Fruit fly (Drosophila melanogaster): ENCODE data around the gene CG32986.

The CG32986 gene

DNA sequence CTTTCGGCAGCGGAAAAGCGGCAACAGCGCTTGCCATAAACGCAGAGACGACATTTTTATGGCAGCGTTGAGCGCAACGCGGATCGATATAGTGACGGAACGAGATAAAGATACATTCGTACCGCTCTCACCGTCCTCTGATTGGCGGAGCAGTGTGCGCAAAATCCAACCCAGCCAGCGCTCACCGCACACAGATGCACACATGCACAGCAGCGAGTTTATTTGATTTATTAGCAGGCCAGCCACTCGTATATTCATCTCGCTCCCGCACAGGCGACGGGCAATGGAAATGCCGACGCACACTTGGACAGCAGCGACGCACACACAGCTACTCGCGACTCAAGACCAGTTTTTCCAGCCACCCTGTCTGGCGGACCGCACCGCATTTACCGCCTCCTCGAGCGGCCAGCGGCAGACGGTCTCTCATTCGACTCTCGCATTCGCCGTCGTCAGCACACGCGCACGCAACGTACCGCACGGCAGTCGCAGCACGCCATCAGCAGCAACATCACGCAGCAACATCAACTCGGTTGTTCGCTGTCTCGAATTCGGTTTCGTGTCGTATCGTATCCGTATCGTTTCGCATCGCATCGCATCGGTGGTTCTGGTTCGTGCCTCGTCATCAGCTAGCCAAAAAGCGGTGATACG lies 37.2 kb upstream of the CG32986 start, which contains the start of gene SoxN (continued):
- TF ChIP-seq Myb (GFP tag; optimal IDR thresholded peaks at IDR 0.05), result no peak
- peak; percentile 45; the same call in 1 of the 2 replicates for TF ChIP-seq CG16779 (GFP tag; IDR thresholded peaks at IDR 0.05)
- TF ChIP-seq CG1832 (GFP tag; optimal IDR thresholded peaks at IDR 0.05), result peak; percentile 94
- TF ChIP-seq Dfd (GFP tag; optimal IDR thresholded peaks at IDR 0.05), result peak in 1 of 2 experiments; percentile 11
- TF ChIP-seq toy (GFP tag; IDR thresholded peaks at IDR 0.05), result no peak
- no peak for TF ChIP-seq Ravus (GFP tag; IDR thresholded peaks at IDR 0.05)
- TF ChIP-seq CG9727 (GFP tag; optimal IDR thresholded peaks at IDR 0.05), result peak; percentile 35
- TF ChIP-seq salm (tag; optimal IDR thresholded peaks at IDR 0.05), result no peak
- TF ChIP-seq ems (GFP tag; optimal IDR thresholded peaks at IDR 0.05), result no peak
- TF ChIP-seq ara (GFP tag; IDR thresholded peaks at IDR 0.05), result no peak
- peak; percentile 99 for TF ChIP-seq abd-A (tag; optimal IDR thresholded peaks at IDR 0.05)
- no peak for TF ChIP-seq CG7987 (GFP tag; optimal IDR thresholded peaks at IDR 0.05)
- no peak for TF ChIP-seq CG17385 (GFP tag; optimal IDR thresholded peaks at IDR 0.05)
- TF ChIP-seq CG13296 (GFP tag; optimal IDR thresholded peaks at IDR 0.05), result no peak
- TF ChIP-seq kay (GFP tag; optimal IDR thresholded peaks at IDR 0.05), result no peak
- no peak for TF ChIP-seq CG12071 (GFP tag; optimal IDR thresholded peaks at IDR 0.05)
- no peak for TF ChIP-seq CG1233 (GFP tag; optimal IDR thresholded peaks at IDR 0.05)
- TF ChIP-seq CG17361 (GFP tag; IDR thresholded peaks at IDR 0.05), result no peak
- no peak for TF ChIP-seq Chrac-16 (GFP tag; optimal IDR thresholded peaks at IDR 0.05)
- TF ChIP-seq CG9817 (tag; optimal IDR thresholded peaks at IDR 0.05), result no peak
- no peak for TF ChIP-seq CG43689 (GFP tag; IDR thresholded peaks at IDR 0.05)
- TF ChIP-seq sqz (GFP tag; optimal IDR thresholded peaks at IDR 0.05), result no peak
- no peak for TF ChIP-seq CG6272 (GFP tag; IDR thresholded peaks at IDR 0.05)
- peak; percentile 28 for TF ChIP-seq E2f2 (GFP tag; IDR thresholded peaks at IDR 0.05)
- TF ChIP-seq Eip74EF (GFP tag; optimal IDR thresholded peaks at IDR 0.05), result no peak
- no peak for TF ChIP-seq H2.0 (GFP tag; IDR thresholded peaks at IDR 0.05)
- TF ChIP-seq maf-S (GFP tag; optimal IDR thresholded peaks at IDR 0.05), result no peak
- no peak for TF ChIP-seq tin (GFP tag; optimal IDR thresholded peaks at IDR 0.05)
- no peak for TF ChIP-seq mam (GFP tag; optimal IDR thresholded peaks at IDR 0.05)
- no peak for TF ChIP-seq CG18011 (GFP tag; optimal IDR thresholded peaks at IDR 0.05)
- TF ChIP-seq phol (tag; optimal IDR thresholded peaks at IDR 0.05), result peak; percentile 52
- TF ChIP-seq HLH54F (GFP tag; optimal IDR thresholded peaks at IDR 0.05), result no peak
- no peak for TF ChIP-seq tx (GFP tag; optimal IDR thresholded peaks at IDR 0.05)
- no peak for TF ChIP-seq HHEX (GFP tag; optimal IDR thresholded peaks at IDR 0.05)
- peak; percentile 92 for TF ChIP-seq kni (GFP tag; optimal IDR thresholded peaks at IDR 0.05)
- TF ChIP-seq HmgZ (tag; optimal IDR thresholded peaks at IDR 0.05), result peak; percentile 40
- TF ChIP-seq usp (GFP tag; optimal IDR thresholded peaks at IDR 0.05), result no peak
- TF ChIP-seq CG12769 (tag; optimal IDR thresholded peaks at IDR 0.05), result peak; percentile 16
- TF ChIP-seq Lpt (GFP tag; optimal IDR thresholded peaks at IDR 0.05), result no peak
- TF ChIP-seq Xrp1 (GFP tag; IDR thresholded peaks at IDR 0.05), result peak; percentile 3; the same call in 1 of the 2 replicates
- TF ChIP-seq Dbx (GFP tag; IDR thresholded peaks at IDR 0.05), result peak; percentile 26; the same call in 1 of the 3 replicates
- no peak for TF ChIP-seq CG10274 (GFP tag; optimal IDR thresholded peaks at IDR 0.05)
- TF ChIP-seq CG11560 (tag; IDR thresholded peaks at IDR 0.05), result no peak
- no peak for TF ChIP-seq lbe (GFP tag; optimal IDR thresholded peaks at IDR 0.05)
- TF ChIP-seq Nf-YB (GFP tag; optimal IDR thresholded peaks at IDR 0.05), result peak; percentile 100
- no peak for TF ChIP-seq grn (GFP tag; optimal IDR thresholded peaks at IDR 0.05)
- no peak for TF ChIP-seq Mrtf (GFP tag; IDR thresholded peaks at IDR 0.05)
- peak; percentile 41; the same call in 1 of the 2 replicates for TF ChIP-seq CG32532 (GFP tag; IDR thresholded peaks at IDR 0.05)
- peak; percentile 100 for TF ChIP-seq onecut (GFP tag; IDR thresholded peaks at IDR 0.05)
- no peak for TF ChIP-seq H15 (GFP tag; IDR thresholded peaks at IDR 0.05)
- TF ChIP-seq dysf (GFP tag; IDR thresholded peaks at IDR 0.05), result no peak

Data from whole organism, embryonic.